Worm (Caenorhabditis elegans): ENCODE measurements around the gene Y58A7A.1.

- TF ChIP-seq aly-2 (tag; optimal IDR thresholded peaks at IDR 0.05) (no peak), unc-39 (tag; optimal IDR thresholded peaks at IDR 0.05) (no peak), unc-62 (GFP tag; optimal IDR thresholded peaks at IDR 0.05) (no peak), nhr-21 (tag; optimal IDR thresholded peaks at IDR 0.05) (no peak), Y55F3AM.14 (GFP tag; optimal IDR thresholded peaks at IDR 0.05) (no peak), nhr-6 (tag; optimal IDR thresholded peaks at IDR 0.05) (no peak), ceh-82 (tag; optimal IDR thresholded peaks at IDR 0.05) (no peak), ztf-4 (tag; optimal IDR thresholded peaks at IDR 0.05) (no peak), nhr-77 (tag; optimal IDR thresholded peaks at IDR 0.05) (no peak), nhr-11 (tag; optimal IDR thresholded peaks at IDR 0.05) (no peak), mdl-1 (tag; optimal IDR thresholded peaks at IDR 0.05) (no peak), dmd-4 (tag; optimal IDR thresholded peaks at IDR 0.05) (no peak), skn-1 (tag; optimal IDR thresholded peaks at IDR 0.05) (no peak), snpc-4 (tag; optimal IDR thresholded peaks at IDR 0.05) (no peak)
These were observed 46.0 kb downstream of the Y58A7A.1 start for ce11 chrV:5023355-5023754.

All from whole organism, L2 larva.